Fruit fly (Drosophila melanogaster) whole organism: ENCODE data around the gene CG34382.

Source experiments
- CG8478 ChIP-seq: fragments of >200 bp; optimal IDR thresholded peaks from 2 replicates; lab custom pipeline; 2018; ENCODE audit warnings: inconsistent platforms
- EcR ChIP-seq, 2 experiments: fragments of >200 bp; optimal IDR thresholded peaks; 2 replicates each; lab custom pipeline; 2017; ENCODE audit warnings: missing biosample characterization in 2 of 2, missing genetic modification characterization in 2 of 2, missing genetic modification reagents in 2 of 2
- psq ChIP-seq: fragments of >200 bp; optimal IDR thresholded peaks from 2 replicates; lab custom pipeline; 2017

- TF ChIP-seq CG8478 = no peak
- no peak for TF ChIP-seq psq (lab: Kevin White, UChicago)
- no peak for TF ChIP-seq EcR (GFP tag; optimal IDR thresholded peaks at IDR 0.05; lab: Kevin White, UChicago)
Observed at dm6 chr3L:9842043-9842442, 36.7 kb upstream of the CG34382 start.
